Worm (Caenorhabditis elegans) whole organism, young adult: ENCODE measurements around the gene ZC239.17.

Experiments used
- F22D6.2 ChIP-seq: sonication (generic microtip); optimal IDR thresholded peaks from 2 replicates; lab custom pipeline; 2016; ENCODE audit warnings: mild to moderate bottlenecking, missing genetic modification characterization, missing compliant biosample characterization
- egrh-3 ChIP-seq: fragments of 200-800 bp; sonication (Bioruptor generic); IDR thresholded peaks from 2 replicates; pipeline ENCODE4 v1.3.6; 2022; ENCODE audit warnings: missing genetic modification reagents, missing genetic modification characterization, missing compliant biosample characterization
- hmg-1.2 ChIP-seq: fragments of 200-800 bp; sonication (Bioruptor generic); IDR thresholded peaks from 2 replicates; pipeline ENCODE4 v1.3.6; 2022; ENCODE audit warnings: missing genetic modification reagents, missing genetic modification characterization, missing compliant biosample characterization

DNA sequence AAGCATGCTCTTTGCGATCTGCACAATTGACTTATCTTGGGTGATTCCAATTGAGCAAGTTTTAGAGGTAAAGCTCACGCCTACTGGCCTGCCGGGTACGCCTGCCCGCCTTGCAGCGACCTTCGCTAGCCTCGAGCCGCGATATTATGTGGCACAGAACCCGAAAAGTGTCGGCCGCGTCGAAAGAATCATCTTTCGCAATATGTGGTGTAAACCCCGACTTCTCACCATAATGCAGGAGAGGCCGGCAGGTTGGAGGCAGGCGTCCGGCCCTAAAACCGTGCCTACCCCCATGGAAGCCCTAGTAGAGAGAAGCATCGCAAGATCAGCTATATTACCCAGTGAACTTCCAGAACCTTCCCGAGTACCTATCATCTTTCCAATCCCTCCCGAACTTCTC is 39.8 kb downstream of the ZC239.17 start:
- TF ChIP-seq egrh-3: no peak
- no peak for TF ChIP-seq hmg-1.2
- TF ChIP-seq F22D6.2: no peak
